Fruit fly (Drosophila melanogaster): Measurements from ENCODE around the gene CG7255.

DNA sequence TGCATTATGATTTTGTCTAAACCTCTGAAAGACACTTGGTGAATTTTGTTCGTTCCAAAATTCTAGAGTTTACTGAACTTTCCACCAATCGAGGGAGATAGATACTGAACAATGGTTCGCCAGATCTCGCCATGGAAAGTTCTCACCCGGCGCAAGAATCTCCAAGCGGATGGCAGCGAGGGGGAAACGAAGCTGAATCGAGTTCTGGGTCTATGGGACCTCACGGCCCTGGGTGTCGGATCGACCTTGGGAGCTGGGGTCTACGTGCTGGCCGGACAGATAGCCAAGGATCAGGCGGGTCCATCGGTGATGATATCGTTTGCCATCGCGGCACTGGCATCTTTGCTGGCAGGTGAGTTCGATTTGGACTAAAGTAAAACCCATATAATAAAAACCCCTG lies 2.4 kb downstream of the CG7255 start:
- TF ChIP-seq psq (optimal IDR thresholded peaks at IDR 0.05) (no peak), ttk (optimal IDR thresholded peaks at IDR 0.05) (no peak), h (optimal IDR thresholded peaks at IDR 0.05) (no peak), Myc (optimal IDR thresholded peaks at IDR 0.05) (no peak)

Measured in Kc167 (cell line).